Worm (Caenorhabditis elegans) whole organism, L4 larva: ENCODE measurements around the gene T16G12.13.

ENCODE experiments used
- D1046.2 ChIP-seq: fragments of 200-800 bp; sonication (Bioruptor generic); IDR thresholded peaks from 2 replicates; pipeline ENCODE4 v1.3.6; 2022; ENCODE audit warnings: missing genetic modification characterization, missing compliant biosample characterization
- F10B5.3 ChIP-seq: sonication (generic microtip); optimal IDR thresholded peaks from 2 replicates; lab custom pipeline; 2016; ENCODE audit warnings: mild to moderate bottlenecking, missing genetic modification characterization, missing compliant biosample characterization
- F26F4.8 ChIP-seq: fragments of 200-800 bp; sonication (Bioruptor generic); conservative IDR thresholded peaks from 2 replicates; pipeline ENCODE4 v1.3.6; 2022; ENCODE audit warnings: missing genetic modification characterization, missing compliant biosample characterization
- T20F7.1 ChIP-seq: fragments of 200-800 bp; sonication (Bioruptor generic); optimal IDR thresholded peaks from 2 replicates; lab custom pipeline; 2018; ENCODE audit warnings: mild to moderate bottlenecking, missing genetic modification characterization, missing compliant biosample characterization
- T26A8.4 ChIP-seq: fragments of 200-800 bp; sonication (Bioruptor generic); IDR thresholded peaks from 2 replicates; pipeline ENCODE4 v1.3.6; 2022; ENCODE audit warnings: missing genetic modification characterization, missing compliant biosample characterization
- Y48G9A.11 ChIP-seq: fragments of 200-800 bp; sonication (Bioruptor generic); IDR thresholded peaks from 2 replicates; pipeline ENCODE4 v1.3.6; 2022; ENCODE audit warnings: missing genetic modification reagents, missing genetic modification characterization, missing compliant biosample characterization
- ZK337.2 ChIP-seq: fragments of 200-800 bp; sonication (Bioruptor generic); IDR thresholded peaks from 2 replicates; pipeline ENCODE4 v1.3.6; 2022; ENCODE audit warnings: missing genetic modification reagents, missing genetic modification characterization, missing compliant biosample characterization
- ZK546.5 ChIP-seq, 2 experiments: sonication (generic microtip); optimal IDR thresholded peaks; 2 replicates each; lab custom pipeline; 2017; ENCODE audit warnings: missing biosample characterization in 2 of 2, missing genetic modification characterization in 2 of 2
- ama-1 ChIP-seq: fragments of 150-350 bp; optimal IDR thresholded peaks from 2 replicates; lab custom pipeline; 2014; ENCODE audit warnings: inconsistent platforms, mixed read lengths
- arid-1 ChIP-seq: fragments of 200-800 bp; sonication (Bioruptor generic); conservative IDR thresholded peaks from 2 replicates; pipeline ENCODE4 v1.3.6; 2022; ENCODE audit warnings: missing genetic modification reagents, missing genetic modification characterization, missing compliant biosample characterization
- ceh-20 ChIP-seq: fragments of 200-800 bp; sonication (Bioruptor generic); IDR thresholded peaks from 2 replicates; pipeline ENCODE4 v1.3.6; 2022; ENCODE audit warnings: missing genetic modification reagents, missing genetic modification characterization, missing compliant biosample characterization
- ceh-28 ChIP-seq: fragments of 150-350 bp; optimal IDR thresholded peaks from 2 replicates; lab custom pipeline; 2014; ENCODE audit warnings: missing biosample characterization, missing genetic modification reagents, missing genetic modification characterization
- ceh-32 ChIP-seq: sonication (generic microtip); optimal IDR thresholded peaks from 2 replicates; lab custom pipeline; 2016; ENCODE audit warnings: mild to moderate bottlenecking, missing genetic modification characterization, missing compliant biosample characterization; ENCODE audit not compliant: poor library complexity
- ceh-62 ChIP-seq: sonication (generic microtip); optimal IDR thresholded peaks from 2 replicates; lab custom pipeline; 2017; ENCODE audit warnings: missing biosample characterization, missing genetic modification characterization
- ceh-82 ChIP-seq: sonication (generic microtip); optimal IDR thresholded peaks from 2 replicates; lab custom pipeline; 2017; ENCODE audit warnings: missing biosample characterization, missing genetic modification characterization
- ces-1 ChIP-seq: fragments of 150-350 bp; sonication (generic microtip); optimal IDR thresholded peaks from 4 replicates; lab custom pipeline; 2014; ENCODE audit warnings: missing biosample characterization, missing genetic modification reagents, missing genetic modification characterization
- daf-12 ChIP-seq: fragments of 150-350 bp; optimal IDR thresholded peaks from 2 replicates; lab custom pipeline; 2014; ENCODE audit warnings: missing biosample characterization, missing genetic modification reagents, missing genetic modification characterization
- daf-16 ChIP-seq, 3 experiments: sonication (generic microtip); optimal IDR thresholded peaks; 2 replicates each; lab custom pipeline; 2016 to 2017; ENCODE audit warnings: missing genetic modification characterization in 3 of 3, missing genetic modification reagents in 3 of 3, mild to moderate bottlenecking in 2 of 3, missing compliant biosample characterization in 2 of 3, missing biosample characterization in 1 of 3, moderate library complexity in 1 of 3
- dpl-1 ChIP-seq: fragments of 150-350 bp; optimal IDR thresholded peaks from 2 replicates; lab custom pipeline; 2014; ENCODE audit warnings: missing biosample characterization, missing genetic modification reagents, missing genetic modification characterization
- dve-1 ChIP-seq: sonication (generic microtip); optimal IDR thresholded peaks from 2 replicates; lab custom pipeline; 2017; ENCODE audit warnings: antibody characterized with exemption, mild to moderate bottlenecking, missing genetic modification characterization, missing compliant biosample characterization; ENCODE audit not compliant: insufficient read depth
- egl-43 ChIP-seq: fragments of 200-800 bp; sonication (Bioruptor generic); IDR thresholded peaks from 2 replicates; pipeline ENCODE4 v1.3.6; 2022; ENCODE audit warnings: missing genetic modification reagents, missing genetic modification characterization, missing compliant biosample characterization
- fkh-10 ChIP-seq: fragments of 150-350 bp; optimal IDR thresholded peaks from 2 replicates; lab custom pipeline; 2014; ENCODE audit warnings: missing biosample characterization, missing genetic modification reagents, missing genetic modification characterization
- gei-8 ChIP-seq: fragments of 200-800 bp; sonication (Bioruptor generic); optimal IDR thresholded peaks from 2 replicates; lab custom pipeline; 2018; ENCODE audit warnings: mild to moderate bottlenecking, missing genetic modification characterization, missing compliant biosample characterization
- hlh-11 ChIP-seq: fragments of 200-800 bp; sonication (Bioruptor generic); optimal IDR thresholded peaks from 2 replicates; lab custom pipeline; 2018; ENCODE audit warnings: mild to moderate bottlenecking, missing genetic modification characterization, missing compliant biosample characterization
- hmg-1.1 ChIP-seq: fragments of 200-800 bp; sonication (Bioruptor generic); IDR thresholded peaks from 2 replicates; pipeline ENCODE4 v1.3.6; 2022; ENCODE audit warnings: missing genetic modification reagents, missing genetic modification characterization, missing compliant biosample characterization
- lin-13 ChIP-seq: fragments of 150-350 bp; optimal IDR thresholded peaks from 2 replicates; lab custom pipeline; 2014; ENCODE audit warnings: missing biosample characterization, missing genetic modification reagents, missing genetic modification characterization
- lin-29 ChIP-seq: fragments of 200-800 bp; sonication (Bioruptor generic); IDR thresholded peaks from 2 replicates; pipeline ENCODE4 v1.3.6; 2022; ENCODE audit warnings: missing genetic modification reagents, missing genetic modification characterization, missing compliant biosample characterization
- madf-9 ChIP-seq: fragments of 200-800 bp; sonication (Bioruptor generic); conservative IDR thresholded peaks from 2 replicates; pipeline ENCODE4 v1.3.6; 2022; ENCODE audit warnings: missing genetic modification reagents, missing genetic modification characterization, missing compliant biosample characterization
- mes-2 ChIP-seq: sonication (generic microtip); optimal IDR thresholded peaks from 2 replicates; lab custom pipeline; 2016; ENCODE audit warnings: missing genotype, mild to moderate bottlenecking, missing genetic modification characterization, missing compliant biosample characterization; ENCODE audit not compliant: poor library complexity, severe bottlenecking
- mxl-2 ChIP-seq: fragments of 200-800 bp; sonication (Bioruptor generic); conservative IDR thresholded peaks from 2 replicates; pipeline ENCODE4 v1.3.6; 2022; ENCODE audit warnings: missing genetic modification reagents, missing genetic modification characterization, missing compliant biosample characterization
- mxl-3 ChIP-seq: fragments of 200-800 bp; sonication (Bioruptor generic); optimal IDR thresholded peaks from 2 replicates; lab custom pipeline; 2018; ENCODE audit warnings: mild to moderate bottlenecking, missing genetic modification characterization, missing compliant biosample characterization
- nhr-10 ChIP-seq: fragments of 150-350 bp; optimal IDR thresholded peaks from 2 replicates; lab custom pipeline; 2014; ENCODE audit warnings: missing biosample characterization, missing genetic modification characterization
- nhr-102 ChIP-seq: sonication (generic microtip); optimal IDR thresholded peaks from 2 replicates; lab custom pipeline; 2016; ENCODE audit warnings: mild to moderate bottlenecking, missing genetic modification characterization, moderate library complexity, missing compliant biosample characterization
- nhr-111 ChIP-seq: fragments of 200-800 bp; sonication (Bioruptor generic); optimal IDR thresholded peaks from 2 replicates; lab custom pipeline; 2018; ENCODE audit warnings: mild to moderate bottlenecking, missing genetic modification characterization, missing compliant biosample characterization
- nhr-28 ChIP-seq: fragments of 150-350 bp; optimal IDR thresholded peaks from 2 replicates; lab custom pipeline; 2014; ENCODE audit warnings: missing biosample characterization, missing genetic modification characterization
- nhr-42 ChIP-seq: fragments of 200-800 bp; sonication (Bioruptor generic); IDR thresholded peaks from 2 replicates; pipeline ENCODE4 v1.3.6; 2022; ENCODE audit warnings: missing genetic modification characterization, missing compliant biosample characterization
- nhr-48 ChIP-seq: sonication (generic microtip); optimal IDR thresholded peaks from 2 replicates; lab custom pipeline; 2016; ENCODE audit warnings: mild to moderate bottlenecking, missing genetic modification characterization, missing compliant biosample characterization
- nhr-77 ChIP-seq: fragments of 150-350 bp; optimal IDR thresholded peaks from 2 replicates; lab custom pipeline; 2014; ENCODE audit warnings: missing biosample characterization, missing genetic modification characterization
- rbr-2 ChIP-seq: sonication (generic microtip); optimal IDR thresholded peaks from 2 replicates; lab custom pipeline; 2016; ENCODE audit warnings: missing genotype, missing genetic modification characterization, missing compliant biosample characterization
- skn-1 ChIP-seq: fragments of 150-350 bp; optimal IDR thresholded peaks from 2 replicates; lab custom pipeline; 2014; ENCODE audit warnings: missing biosample characterization, missing genetic modification characterization
- snpc-1.2 ChIP-seq: fragments of 200-800 bp; sonication (Bioruptor generic); IDR thresholded peaks from 2 replicates; pipeline ENCODE4 v1.3.6; 2022; ENCODE audit warnings: missing genetic modification reagents, missing genetic modification characterization, missing compliant biosample characterization
- spr-1 ChIP-seq: sonication (generic microtip); optimal IDR thresholded peaks from 2 replicates; lab custom pipeline; 2016; ENCODE audit warnings: mild to moderate bottlenecking, missing genetic modification characterization, missing compliant biosample characterization
- spr-3 ChIP-seq: fragments of 200-800 bp; sonication (Bioruptor generic); optimal IDR thresholded peaks from 2 replicates; lab custom pipeline; 2018; ENCODE audit warnings: mild to moderate bottlenecking, missing genetic modification characterization, missing compliant biosample characterization
- tag-97 ChIP-seq: fragments of 200-800 bp; sonication (Bioruptor generic); IDR thresholded peaks from 2 replicates; pipeline ENCODE4 v1.3.6; 2022; ENCODE audit warnings: missing genetic modification characterization, missing compliant biosample characterization
- tra-1 ChIP-seq: fragments of 200-800 bp; sonication (Bioruptor generic); IDR thresholded peaks from 2 replicates; pipeline ENCODE4 v1.3.6; 2022; ENCODE audit warnings: missing genetic modification reagents, missing genetic modification characterization, missing compliant biosample characterization
- unc-62 ChIP-seq, 3 experiments: fragments of 150-350 bp in 1 of 3; sonication (generic microtip); optimal IDR thresholded peaks in 2 of 3; peaks in 1 of 3; 1 replicate in 1 of 3; 2 replicates in 2 of 3; lab custom pipeline; 2014 to 2017; ENCODE audit warnings: missing biosample characterization in 3 of 3, missing genetic modification characterization in 3 of 3, missing genetic modification reagents in 3 of 3, missing genotype in 1 of 3
- zag-1 ChIP-seq: fragments of 150-350 bp; optimal IDR thresholded peaks from 2 replicates; lab custom pipeline; 2014; ENCODE audit warnings: missing biosample characterization, missing genetic modification characterization
- zfp-2 ChIP-seq: sonication (generic microtip); optimal IDR thresholded peaks from 2 replicates; lab custom pipeline; 2016; ENCODE audit warnings: mild to moderate bottlenecking, missing genetic modification characterization, missing compliant biosample characterization
- ztf-11 ChIP-seq: fragments of 150-350 bp; optimal IDR thresholded peaks from 2 replicates; lab custom pipeline; 2014; ENCODE audit warnings: missing biosample characterization, missing genetic modification characterization
- ztf-7 ChIP-seq: fragments of 150-350 bp; optimal IDR thresholded peaks from 2 replicates; lab custom pipeline; 2014; ENCODE audit warnings: missing biosample characterization, missing genetic modification characterization

Gene T16G12.13

DNA sequence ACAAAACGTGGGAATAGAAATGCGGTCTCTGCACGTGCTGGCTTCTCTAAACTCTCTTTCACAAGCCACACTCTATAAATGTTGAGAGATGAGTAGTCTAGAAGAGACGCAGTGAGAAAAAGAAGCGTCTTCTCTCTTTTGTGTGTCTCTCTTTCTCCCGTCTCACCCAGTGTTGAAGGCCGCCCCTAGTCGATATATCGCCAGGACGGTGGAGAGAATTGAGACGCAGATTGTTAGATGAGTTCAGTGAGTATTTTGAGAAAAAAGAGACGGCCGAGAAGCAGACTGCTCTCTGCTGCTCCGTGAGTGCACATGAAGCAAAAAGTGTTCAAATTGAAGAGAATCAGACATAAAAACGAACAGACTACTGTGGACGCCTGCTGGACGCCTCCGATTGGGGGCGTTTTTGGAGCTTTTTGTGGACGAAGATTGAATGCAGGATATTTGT lies 35.9 kb downstream of the T16G12.13 start (continued):
- no peak for TF ChIP-seq ceh-62
- peak; percentile 45; the same call in 1 of the 2 replicates for TF ChIP-seq nhr-42 (GFP tag; lab: Robert Waterston, UW)
- TF ChIP-seq ceh-20 = peak; percentile 81
- no peak for TF ChIP-seq skn-1
- TF ChIP-seq nhr-28 (tag; lab: Kevin White, UChicago) = peak; percentile 81
- peak; percentile 33 for TF ChIP-seq nhr-10 (tag; lab: Kevin White, UChicago)
- peak; percentile 76 for TF ChIP-seq fkh-10 (GFP tag; lab: Kevin White, UChicago)
- TF ChIP-seq nhr-48 (tag; lab: Kevin White, UChicago) = peak; percentile 94
- peak; percentile 56 to 69 for TF ChIP-seq daf-16 (GFP tag; optimal IDR thresholded peaks at IDR 0.05; lab: Kevin White, UChicago)
- TF ChIP-seq daf-16 (tag; optimal IDR thresholded peaks at IDR 0.05; lab: Kevin White, UChicago) = peak; percentile 72
- TF ChIP-seq snpc-1.2 (GFP tag; lab: Robert Waterston, UW) = no peak
- no peak for TF ChIP-seq lin-29 (GFP tag; lab: Robert Waterston, UW)
- TF ChIP-seq Y48G9A.11 (GFP tag; lab: Robert Waterston, UW) = no peak
- TF ChIP-seq ztf-11 (tag; lab: Kevin White, UChicago) = no peak
- TF ChIP-seq egl-43 (GFP tag; lab: Robert Waterston, UW) = peak; percentile 80
- TF ChIP-seq mes-2 (tag; lab: Kevin White, UChicago) = peak; percentile 34
- peak; percentile 84 for TF ChIP-seq tra-1
- TF ChIP-seq mxl-3 (GFP tag; lab: Kevin White, UChicago) = peak; percentile 87
- peak; percentile 66 for TF ChIP-seq T20F7.1 (GFP tag; lab: Kevin White, UChicago)
- TF ChIP-seq zag-1 (tag; lab: Kevin White, UChicago) = peak; percentile 40
- no peak for TF ChIP-seq ZK546.5 (tag; optimal IDR thresholded peaks at IDR 0.05; lab: Kevin White, UChicago)
- no peak for TF ChIP-seq ceh-82 (tag; lab: Kevin White, UChicago)
- TF ChIP-seq nhr-77 (tag; lab: Kevin White, UChicago) = peak; percentile 34
- TF ChIP-seq mxl-2 (GFP tag; lab: Robert Waterston, UW) = 0 out of 2 replicates have a peak, but pooled peaks have one; percentile 4
- peak; percentile 59 for TF ChIP-seq spr-1 (tag; lab: Kevin White, UChicago)
- no peak for TF ChIP-seq ceh-32 (tag; lab: Kevin White, UChicago)
- TF ChIP-seq ZK337.2 (GFP tag; lab: Robert Waterston, UW) = no peak
- peak in 1 of 2 experiments; percentile 99 for TF ChIP-seq unc-62 (GFP tag; optimal IDR thresholded peaks at IDR 0.05 in 1 of 2; lab: Kevin White, UChicago)
- TF ChIP-seq unc-62 (tag; optimal IDR thresholded peaks at IDR 0.05; lab: Kevin White, UChicago) = no peak
- TF ChIP-seq T26A8.4 (GFP tag; lab: Robert Waterston, UW) = peak; percentile 91
- TF ChIP-seq dpl-1 = peak; percentile 62
- TF ChIP-seq dve-1 (tag; lab: Kevin White, UChicago) = peak; percentile 96
- TF ChIP-seq madf-9 (GFP tag; lab: Robert Waterston, UW) = no peak
- peak; percentile 96 for TF ChIP-seq hmg-1.1 (GFP tag; lab: Robert Waterston, UW)
- peak; percentile 65 for TF ChIP-seq arid-1 (GFP tag; lab: Robert Waterston, UW)
- TF ChIP-seq nhr-111 = no peak
- TF ChIP-seq ceh-28 (tag; lab: Kevin White, UChicago) = peak; percentile 74
- TF ChIP-seq ztf-7 (tag; lab: Kevin White, UChicago) = no peak
- TF ChIP-seq lin-13 = peak; percentile 38
- TF ChIP-seq spr-3 (GFP tag; lab: Kevin White, UChicago) = peak; percentile 22
- TF ChIP-seq F26F4.8 = no peak
- TF ChIP-seq zfp-2 (tag; lab: Kevin White, UChicago) = no peak
- TF ChIP-seq daf-12 (tag; lab: Kevin White, UChicago) = no peak
- TF ChIP-seq ces-1 (GFP tag; lab: Kevin White, UChicago) = peak; percentile 10
- peak; percentile 17 for TF ChIP-seq gei-8 (GFP tag; lab: Kevin White, UChicago)
- TF ChIP-seq rbr-2 (tag; lab: Kevin White, UChicago) = peak; percentile 89
- no peak for TF ChIP-seq ama-1 (lab: Kevin White, UChicago)
- no peak for TF ChIP-seq tag-97
- TF ChIP-seq D1046.2 (GFP tag; lab: Robert Waterston, UW) = no peak
- peak; percentile 98 for TF ChIP-seq hlh-11 (tag; lab: Kevin White, UChicago)
- peak; percentile 79 for TF ChIP-seq nhr-102 (tag; lab: Kevin White, UChicago)
- TF ChIP-seq F10B5.3 (tag; lab: Kevin White, UChicago) = peak; percentile 43
